Worm (Caenorhabditis elegans): ENCODE data around the gene swm-1.

swm-1 gene

DNA sequence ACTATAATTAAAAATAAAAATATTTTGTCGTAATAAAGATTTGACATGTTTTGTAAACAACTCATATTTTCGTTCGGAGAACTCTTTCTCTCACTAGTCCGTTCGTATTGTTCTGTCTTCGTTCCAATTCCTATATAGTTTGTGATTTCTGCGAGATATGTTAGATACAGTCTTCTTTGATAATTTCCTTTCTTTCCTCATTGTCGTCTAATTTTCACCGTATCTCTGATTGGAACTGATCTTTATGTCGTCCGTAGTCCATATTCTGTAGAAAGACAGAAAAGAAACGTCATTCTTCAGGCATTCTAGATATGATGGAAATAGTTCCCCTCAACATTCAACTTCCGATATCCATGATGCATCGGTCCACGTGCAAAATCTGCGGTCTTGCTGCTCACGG lies 9.8 kb downstream of the swm-1 start, which contains the start of gene nhr-30:
Gene nhr-30 (plus strand): TSS at position 301 of the 400 bp plus-strand sequence.
- TF ChIP-seq nhr-67 (tag; optimal IDR thresholded peaks at IDR 0.05), result no peak
- no peak for TF ChIP-seq nhr-43 (tag; optimal IDR thresholded peaks at IDR 0.05; ENCODE audit: poor library complexity, severe bottlenecking)
- TF ChIP-seq pqm-1 (tag; optimal IDR thresholded peaks at IDR 0.05), result no peak
- no peak for TF ChIP-seq mml-1 (tag; optimal IDR thresholded peaks at IDR 0.05)
- no peak for TF ChIP-seq nhr-237 (tag; optimal IDR thresholded peaks at IDR 0.05)
- no peak for TF ChIP-seq eor-1 (tag; optimal IDR thresholded peaks at IDR 0.05)
- TF ChIP-seq daf-12 (tag; optimal IDR thresholded peaks at IDR 0.05), result no peak
- no peak for TF ChIP-seq egl-5 (tag; optimal IDR thresholded peaks at IDR 0.05)
- TF ChIP-seq nhr-76 (tag; optimal IDR thresholded peaks at IDR 0.05), result no peak
- TF ChIP-seq R02D3.7 (tag; optimal IDR thresholded peaks at IDR 0.05), result no peak
- no peak for TF ChIP-seq pha-4 (tag; optimal IDR thresholded peaks at IDR 0.05)
- TF ChIP-seq elt-1 (tag; optimal IDR thresholded peaks at IDR 0.05), result no peak
- no peak for TF ChIP-seq ztf-4 (tag; optimal IDR thresholded peaks at IDR 0.05)
- no peak for TF ChIP-seq ceh-16 (tag; optimal IDR thresholded peaks at IDR 0.05)
- no peak for TF ChIP-seq skn-1 (tag; optimal IDR thresholded peaks at IDR 0.05)
- no peak for TF ChIP-seq lin-15B (tag; optimal IDR thresholded peaks at IDR 0.05)

ce11 chrV:9041030-9041429 lies 13.6 kb downstream of the swm-1 start, which contains the start of gene cyp-33B1:
TSS of gene cyp-33B1 (plus strand) at chrV:9041330.
- TF ChIP-seq ztf-4 (tag; optimal IDR thresholded peaks at IDR 0.05) (no peak), nfya-1 (tag; optimal IDR thresholded peaks at IDR 0.05; ENCODE audit: insufficient read depth) (no peak), nhr-237 (tag; optimal IDR thresholded peaks at IDR 0.05) (no peak), zag-1 (tag; optimal IDR thresholded peaks at IDR 0.05) (no peak), pha-4 (tag; optimal IDR thresholded peaks at IDR 0.05) (no peak), lsy-12 (tag; optimal IDR thresholded peaks at IDR 0.05) (no peak), ceh-9 (tag; optimal IDR thresholded peaks at IDR 0.05) (no peak), lin-15B (tag; optimal IDR thresholded peaks at IDR 0.05) (no peak), tbx-2 (tag; optimal IDR thresholded peaks at IDR 0.05) (no peak), aly-2 (tag; optimal IDR thresholded peaks at IDR 0.05) (no peak), fos-1 (tag; optimal IDR thresholded peaks at IDR 0.05) (no peak), hmg-11 (tag; optimal IDR thresholded peaks at IDR 0.05) (no peak), jun-1 (tag; optimal IDR thresholded peaks at IDR 0.05) (no peak), sea-2 (GFP tag; optimal IDR thresholded peaks at IDR 0.05) (no peak), ceh-28 (tag; optimal IDR thresholded peaks at IDR 0.05) (no peak), unc-39 (tag; optimal IDR thresholded peaks at IDR 0.05) (no peak), fkh-10 (GFP tag; optimal IDR thresholded peaks at IDR 0.05) (no peak), ama-1 (optimal IDR thresholded peaks at IDR 0.05) (no peak), ceh-16 (tag; optimal IDR thresholded peaks at IDR 0.05) (no peak)

ce11 chrV:9035685-9036084 lies 19.0 kb downstream of the swm-1 start, which contains the start of gene srsx-34:
TSS of gene srsx-34 (plus strand) at chrV:9035985.
- no peak for TF ChIP-seq sea-2 (GFP tag; optimal IDR thresholded peaks at IDR 0.05)

DNA sequence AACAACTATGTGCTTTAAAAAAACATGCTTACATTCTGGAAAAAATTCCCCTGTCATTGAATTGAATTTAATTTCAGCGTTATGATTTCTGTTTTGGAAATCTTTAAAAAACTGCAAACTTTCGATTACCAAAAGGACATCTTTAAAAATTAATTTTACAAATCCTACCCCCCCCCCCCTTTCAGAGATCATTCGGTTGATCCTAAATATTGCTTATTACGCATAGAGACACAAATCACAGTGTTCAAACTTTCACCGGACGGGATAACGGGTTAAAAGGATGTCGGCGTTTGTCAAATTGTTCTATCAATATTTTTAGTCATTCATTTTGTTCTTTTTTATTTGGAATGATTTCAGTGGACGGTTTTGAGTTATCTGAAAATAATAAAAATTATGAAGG lies 21.4 kb downstream of the swm-1 start, which contains the start of gene C25E10.4:
Gene C25E10.4 (plus strand): TSS at position 301 of the 400 bp plus-strand sequence.
- TF ChIP-seq elt-1 (tag; optimal IDR thresholded peaks at IDR 0.05) (no peak), daf-12 (tag; optimal IDR thresholded peaks at IDR 0.05) (no peak), fkh-2 (tag; optimal IDR thresholded peaks at IDR 0.05) (no peak), mml-1 (tag; optimal IDR thresholded peaks at IDR 0.05) (no peak), mdl-1 (tag; optimal IDR thresholded peaks at IDR 0.05) (no peak), nhr-76 (tag; optimal IDR thresholded peaks at IDR 0.05) (no peak)

DNA sequence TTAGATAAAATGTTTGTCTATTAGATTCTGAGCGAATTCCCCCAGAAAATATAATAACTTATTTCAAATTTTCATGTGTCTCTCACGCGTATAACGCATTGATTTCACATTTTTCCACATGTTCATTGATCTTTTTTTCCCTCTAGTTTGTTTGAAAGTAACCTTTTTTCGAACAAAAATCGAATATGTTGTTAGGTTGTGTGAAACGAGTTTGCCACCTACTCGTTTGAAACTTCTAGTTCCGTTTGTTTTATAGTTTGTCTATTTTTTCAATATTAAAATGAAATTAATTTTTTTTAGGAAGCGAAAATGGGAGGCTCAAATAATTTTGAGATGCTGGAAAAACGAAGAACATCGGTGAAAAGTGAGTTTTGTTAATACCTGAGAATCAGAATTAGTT lies 24.4 kb downstream of the swm-1 start, which contains the start of gene C25E10.5:
Gene C25E10.5 (plus strand): TSS at position 301 of the 400 bp plus-strand sequence.
- no peak for TF ChIP-seq nhr-67 (tag; optimal IDR thresholded peaks at IDR 0.05)
- TF ChIP-seq fos-1 (tag; optimal IDR thresholded peaks at IDR 0.05), result no peak
- no peak for TF ChIP-seq jun-1 (tag; optimal IDR thresholded peaks at IDR 0.05)
- TF ChIP-seq ama-1 (optimal IDR thresholded peaks at IDR 0.05), result no peak
- no peak for TF ChIP-seq fkh-10 (GFP tag; optimal IDR thresholded peaks at IDR 0.05)
- no peak for TF ChIP-seq elt-1 (tag; optimal IDR thresholded peaks at IDR 0.05)
- TF ChIP-seq ceh-28 (tag; optimal IDR thresholded peaks at IDR 0.05), result no peak
- TF ChIP-seq egl-5 (tag; optimal IDR thresholded peaks at IDR 0.05), result no peak
- no peak for TF ChIP-seq zag-1 (tag; optimal IDR thresholded peaks at IDR 0.05)
- no peak for TF ChIP-seq nhr-28 (tag; optimal IDR thresholded peaks at IDR 0.05)
- TF ChIP-seq nhr-76 (tag; optimal IDR thresholded peaks at IDR 0.05), result no peak
- TF ChIP-seq skn-1 (tag; optimal IDR thresholded peaks at IDR 0.05), result no peak
- no peak for TF ChIP-seq ztf-11 (tag; optimal IDR thresholded peaks at IDR 0.05)
